Fruit fly (Drosophila melanogaster) whole organism, embryonic: ENCODE measurements around the gene Arc42.

Experiments used
- Atf-2 ChIP-seq: fragments of 200-800 bp; sonication (Bioruptor generic); optimal IDR thresholded peaks from 2 replicates; lab custom pipeline; 2016; ENCODE audit warnings: missing biosample characterization, missing genetic modification characterization
- BEAF-32 ChIP-seq: fragments of 200-800 bp; sonication (Bioruptor generic); optimal IDR thresholded peaks from 3 replicates; lab custom pipeline; 2017; ENCODE audit warnings: missing biosample characterization, missing genetic modification characterization, mild to moderate bottlenecking, moderate library complexity, missing genetic modification reagents
- Bdp1 ChIP-seq: fragments of 200-800 bp; sonication (Bioruptor generic); optimal IDR thresholded peaks from 3 replicates; lab custom pipeline; 2016; ENCODE audit warnings: missing biosample characterization, missing genetic modification characterization
- CG10979 ChIP-seq: fragments of 200-800 bp; sonication (Bioruptor generic); optimal IDR thresholded peaks from 2 replicates; lab custom pipeline; 2018; ENCODE audit warnings: missing biosample characterization, mild to moderate bottlenecking, missing genetic modification characterization, moderate library complexity
- CG14710 ChIP-seq: fragments of 200-800 bp; sonication (Bioruptor generic); optimal IDR thresholded peaks from 3 replicates; lab custom pipeline; 2019; ENCODE audit warnings: missing biosample characterization, mild to moderate bottlenecking, missing genetic modification characterization, moderate library complexity
- CG15269 ChIP-seq: fragments of 200-800 bp; sonication (Bioruptor generic); optimal IDR thresholded peaks from 2 replicates; lab custom pipeline; 2018; ENCODE audit warnings: missing biosample characterization, mild to moderate bottlenecking, missing genetic modification characterization, moderate library complexity
- CG15514 ChIP-seq: fragments of 200-800 bp; sonication (Bioruptor generic); optimal IDR thresholded peaks from 3 replicates; lab custom pipeline; 2017; ENCODE audit warnings: missing biosample characterization, missing genetic modification characterization, mild to moderate bottlenecking, moderate library complexity, missing genetic modification reagents
- CG1602 ChIP-seq: fragments of 200-800 bp; sonication (Bioruptor generic); optimal IDR thresholded peaks from 3 replicates; lab custom pipeline; 2016; ENCODE audit warnings: missing biosample characterization, missing genetic modification characterization
- CG1603 ChIP-seq: fragments of 200-800 bp; sonication (Bioruptor generic); optimal IDR thresholded peaks from 2 replicates; lab custom pipeline; 2019; ENCODE audit warnings: missing biosample characterization, mild to moderate bottlenecking, missing genetic modification characterization, moderate library complexity
- CG17361 ChIP-seq: fragments of 200-800 bp; sonication (Bioruptor generic); IDR thresholded peaks from 3 replicates; pipeline ENCODE4 v1.3.6; 2022; ENCODE audit warnings: missing biosample characterization, missing genetic modification characterization
- CG18476 ChIP-seq: fragments of 200-800 bp; sonication (Bioruptor generic); optimal IDR thresholded peaks from 2 replicates; lab custom pipeline; 2016; ENCODE audit warnings: missing biosample characterization, mild to moderate bottlenecking, missing genetic modification characterization
- CG2199 ChIP-seq: fragments of 200-800 bp; sonication (Bioruptor generic); IDR thresholded peaks from 3 replicates; pipeline ENCODE4 v1.3.6; 2022; ENCODE audit warnings: missing biosample characterization, missing genetic modification characterization
- CG3163 ChIP-seq: fragments of 200-800 bp; sonication (Bioruptor generic); optimal IDR thresholded peaks from 3 replicates; lab custom pipeline; 2016; ENCODE audit warnings: missing biosample characterization, missing genetic modification characterization
- CG33213 ChIP-seq: fragments of 200-800 bp; sonication (Bioruptor generic); optimal IDR thresholded peaks from 3 replicates; lab custom pipeline; 2016; ENCODE audit warnings: missing biosample characterization, missing genetic modification characterization
- CG3995 ChIP-seq: fragments of 200-800 bp; sonication (Bioruptor generic); optimal IDR thresholded peaks from 3 replicates; lab custom pipeline; 2016; ENCODE audit warnings: missing biosample characterization, missing genetic modification characterization
- CG4730 ChIP-seq: fragments of 200-800 bp; sonication (Bioruptor generic); IDR thresholded peaks from 2 replicates; pipeline ENCODE4 v1.3.6; 2022; ENCODE audit warnings: missing biosample characterization, missing genetic modification characterization
- CG6254 ChIP-seq: fragments of 200-800 bp; sonication (Bioruptor generic); optimal IDR thresholded peaks from 3 replicates; lab custom pipeline; 2017; ENCODE audit warnings: mild to moderate bottlenecking, missing biosample characterization, missing genetic modification reagents, missing genetic modification characterization
- CG6791 ChIP-seq: fragments of 200-800 bp; sonication (Bioruptor generic); IDR thresholded peaks from 3 replicates; pipeline ENCODE4 v1.3.6; 2022; ENCODE audit warnings: missing biosample characterization, missing genetic modification characterization; ENCODE audit not compliant: partially characterized antibody
- CG7357 ChIP-seq: fragments of 200-800 bp; sonication (Bioruptor generic); IDR thresholded peaks from 3 replicates; pipeline ENCODE4 v1.3.6; 2022; ENCODE audit warnings: missing biosample characterization, missing genetic modification characterization
- CG7786 ChIP-seq: fragments of 200-800 bp; sonication (Bioruptor generic); optimal IDR thresholded peaks from 2 replicates; lab custom pipeline; 2016; ENCODE audit warnings: missing biosample characterization, missing genetic modification characterization
- CG8089 ChIP-seq: fragments of 200-800 bp; sonication (Bioruptor generic); optimal IDR thresholded peaks from 3 replicates; lab custom pipeline; 2016; ENCODE audit warnings: missing biosample characterization, missing genetic modification characterization
- Dad ChIP-seq: fragments of 200-800 bp; sonication (Bioruptor generic); optimal IDR thresholded peaks from 3 replicates; lab custom pipeline; 2016; ENCODE audit warnings: missing biosample characterization, missing genetic modification characterization
- Drgx ChIP-seq: fragments of 200-800 bp; sonication (Bioruptor generic); IDR thresholded peaks from 2 replicates; pipeline ENCODE4 v1.3.6; 2022; ENCODE audit warnings: missing biosample characterization, missing genetic modification characterization
- Eip74EF ChIP-seq, 2 experiments: fragments of 200-800 bp in 1 of 2; fragments of >200 bp in 1 of 2; sonication (Bioruptor generic) in 1 of 2; optimal IDR thresholded peaks; 2 replicates each; lab custom pipeline; 2017 to 2019; ENCODE audit warnings: missing biosample characterization in 2 of 2, missing genetic modification characterization in 2 of 2, mild to moderate bottlenecking in 1 of 2, moderate library complexity in 1 of 2
- Fer2 ChIP-seq: fragments of 200-800 bp; sonication (Bioruptor generic); optimal IDR thresholded peaks from 2 replicates; lab custom pipeline; 2018; ENCODE audit warnings: missing biosample characterization, mild to moderate bottlenecking, missing genetic modification characterization, moderate library complexity
- Fer3 ChIP-seq: fragments of 200-800 bp; sonication (Bioruptor generic); optimal IDR thresholded peaks from 2 replicates; lab custom pipeline; 2018; ENCODE audit warnings: missing biosample characterization, mild to moderate bottlenecking, missing genetic modification characterization, moderate library complexity
- HLHmδ ChIP-seq: fragments of 200-800 bp; sonication (Bioruptor generic); optimal IDR thresholded peaks from 2 replicates; lab custom pipeline; 2018; ENCODE audit warnings: missing biosample characterization, mild to moderate bottlenecking, missing genetic modification characterization, moderate library complexity
- Hmr ChIP-seq: fragments of 200-800 bp; sonication (Bioruptor generic); optimal IDR thresholded peaks from 3 replicates; lab custom pipeline; 2017; ENCODE audit warnings: mild to moderate bottlenecking, missing biosample characterization, missing genetic modification reagents, missing genetic modification characterization
- Jarid2 ChIP-seq: fragments of 200-800 bp; sonication (Bioruptor generic); optimal IDR thresholded peaks from 3 replicates; lab custom pipeline; 2017; ENCODE audit warnings: mild to moderate bottlenecking, missing biosample characterization, missing genetic modification reagents, missing genetic modification characterization
- NFAT ChIP-seq: fragments of 200-800 bp; sonication (Bioruptor generic); IDR thresholded peaks from 2 replicates; pipeline ENCODE4 v1.3.6; 2022; ENCODE audit warnings: missing biosample characterization, missing genetic modification characterization
- Opbp ChIP-seq: fragments of 200-800 bp; sonication (Bioruptor generic); IDR thresholded peaks from 3 replicates; pipeline ENCODE4 v1.3.6; 2022; ENCODE audit warnings: missing biosample characterization, missing genetic modification characterization; ENCODE audit not compliant: partially characterized antibody
- Optix ChIP-seq: fragments of 200-800 bp; sonication (Bioruptor generic); IDR thresholded peaks from 3 replicates; pipeline ENCODE4 v1.3.6; 2022; ENCODE audit warnings: missing biosample characterization, missing genetic modification characterization
- Six4 ChIP-seq: fragments of 200-800 bp; sonication (Bioruptor generic); optimal IDR thresholded peaks from 2 replicates; lab custom pipeline; 2016; ENCODE audit warnings: missing biosample characterization, missing genetic modification characterization
- ac ChIP-seq: fragments of 200-800 bp; sonication (Bioruptor generic); optimal IDR thresholded peaks from 3 replicates; lab custom pipeline; 2017; ENCODE audit warnings: missing biosample characterization, mild to moderate bottlenecking, missing genetic modification characterization
- amos ChIP-seq: fragments of 200-800 bp; sonication (Bioruptor generic); IDR thresholded peaks from 2 replicates; pipeline ENCODE4 v1.3.6; 2022; ENCODE audit warnings: missing biosample characterization, missing genetic modification characterization; ENCODE audit not compliant: partially characterized antibody
- bsh ChIP-seq, 2 experiments: fragments of 200-800 bp; sonication (Bioruptor generic); optimal IDR thresholded peaks; 2 replicates each; lab custom pipeline; 2017 to 2018; ENCODE audit warnings: mild to moderate bottlenecking in 2 of 2, missing biosample characterization in 2 of 2, missing genetic modification characterization in 2 of 2, moderate library complexity in 1 of 2
- cad ChIP-seq: fragments of >200 bp; optimal IDR thresholded peaks from 2 replicates; lab custom pipeline; 2017; ENCODE audit warnings: missing biosample characterization, missing genetic modification characterization
- cas ChIP-seq: fragments of 200-800 bp; sonication (Bioruptor generic); IDR thresholded peaks from 2 replicates; pipeline ENCODE4 v1.3.6; 2022; ENCODE audit warnings: missing biosample characterization, missing genetic modification characterization
- ems ChIP-seq: fragments of 200-800 bp; sonication (Bioruptor generic); optimal IDR thresholded peaks from 3 replicates; lab custom pipeline; 2016; ENCODE audit warnings: missing biosample characterization, missing genetic modification characterization
- gcm2 ChIP-seq: fragments of 200-800 bp; sonication (Bioruptor generic); optimal IDR thresholded peaks from 2 replicates; lab custom pipeline; 2016; ENCODE audit warnings: missing biosample characterization, missing genetic modification characterization
- lmd ChIP-seq: fragments of 200-800 bp; sonication (Bioruptor generic); IDR thresholded peaks from 2 replicates; pipeline ENCODE4 v1.3.6; 2022; ENCODE audit warnings: missing biosample characterization, missing genetic modification characterization
- psq ChIP-seq: fragments of 200-800 bp; sonication (Bioruptor generic); optimal IDR thresholded peaks from 2 replicates; lab custom pipeline; 2017; ENCODE audit warnings: missing biosample characterization, missing genetic modification characterization
- pzg ChIP-seq: fragments of 200-800 bp; sonication (Bioruptor generic); optimal IDR thresholded peaks from 3 replicates; lab custom pipeline; 2018; ENCODE audit warnings: missing biosample characterization, mild to moderate bottlenecking, missing genetic modification characterization, moderate library complexity
- sisA ChIP-seq: fragments of 200-800 bp; sonication (Bioruptor generic); IDR thresholded peaks from 2 replicates; pipeline ENCODE4 v1.3.6; 2022; ENCODE audit warnings: missing biosample characterization, missing genetic modification characterization
- sug ChIP-seq: fragments of 200-800 bp; optimal IDR thresholded peaks from 2 replicates; lab custom pipeline; 2019; ENCODE audit warnings: missing biosample characterization, mild to moderate bottlenecking, missing genetic modification characterization, moderate library complexity
- tgo ChIP-seq: fragments of 200-800 bp; sonication (Bioruptor generic); IDR thresholded peaks from 3 replicates; pipeline ENCODE4 v1.3.6; 2022; ENCODE audit warnings: missing biosample characterization, missing genetic modification characterization
- tna ChIP-seq: fragments of 200-800 bp; sonication (Bioruptor generic); IDR thresholded peaks from 2 replicates; pipeline ENCODE4 v1.3.6; 2022; ENCODE audit warnings: missing biosample characterization, missing genetic modification characterization; ENCODE audit not compliant: partially characterized antibody
- unc-4 ChIP-seq: fragments of 200-800 bp; sonication (Bioruptor generic); IDR thresholded peaks from 2 replicates; pipeline ENCODE4 v1.3.6; 2022; ENCODE audit warnings: missing biosample characterization, missing genetic modification characterization; ENCODE audit not compliant: partially characterized antibody
- vfl ChIP-seq: fragments of 200-800 bp; sonication (Bioruptor generic); optimal IDR thresholded peaks from 2 replicates; lab custom pipeline; 2016; ENCODE audit warnings: missing biosample characterization, missing genetic modification characterization
- zfh2 ChIP-seq: fragments of 200-800 bp; sonication (Bioruptor generic); optimal IDR thresholded peaks from 2 replicates; lab custom pipeline; 2016; ENCODE audit warnings: missing biosample characterization, missing genetic modification characterization

The Arc42 gene

DNA sequence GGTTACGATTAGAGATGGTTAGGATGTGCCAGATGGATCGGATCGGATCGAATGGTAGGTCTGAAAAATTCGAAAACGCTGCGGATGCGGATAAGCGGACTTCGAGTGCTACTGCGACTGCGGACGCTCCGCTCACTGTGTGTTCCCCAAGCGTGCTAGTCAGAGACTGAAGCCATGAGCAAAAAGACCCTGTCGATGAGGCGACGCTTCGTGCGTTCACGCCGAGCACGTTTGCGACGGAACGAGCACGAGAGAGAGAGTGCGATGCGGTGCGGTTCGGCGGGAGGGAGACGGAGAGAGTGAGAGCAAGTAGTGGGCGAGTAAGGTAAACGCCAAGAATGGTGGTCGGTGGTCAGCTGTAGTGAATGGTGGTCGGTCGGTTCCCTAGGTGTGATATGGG is 40.9 kb upstream of the Arc42 start, which contains the start of gene bnl (continued):
- no peak for TF ChIP-seq CG3995 (GFP tag; lab: Kevin White, UChicago)
- TF ChIP-seq Opbp (GFP tag; lab: Robert Waterston, UW), result peak; percentile 75; the same call in 2 of the 3 replicates
- peak; percentile 38 for TF ChIP-seq CG1603 (tag; lab: Kevin White, UChicago)
- TF ChIP-seq bsh (GFP tag; optimal IDR thresholded peaks at IDR 0.05; lab: Kevin White, UChicago), result peak; percentile 11 to 29
- peak; percentile 48 for TF ChIP-seq CG15269
- TF ChIP-seq unc-4 (GFP tag; lab: Robert Waterston, UW), result no peak
- TF ChIP-seq sug (tag; lab: Kevin White, UChicago), result peak; percentile 62
- peak; percentile 16 for TF ChIP-seq CG6254 (GFP tag; lab: Kevin White, UChicago)
- 0 out of 3 replicates have a peak, but pooled peaks have one; percentile 20 for TF ChIP-seq CG7357
- TF ChIP-seq Eip74EF (GFP tag; optimal IDR thresholded peaks at IDR 0.05; lab: Kevin White, UChicago), result peak in 1 of 2 experiments; percentile 62
- TF ChIP-seq CG17361 (GFP tag; lab: Robert Waterston, UW), result 0 out of 3 replicates have a peak, but pooled peaks have one; percentile 21
- TF ChIP-seq CG10979 (tag; lab: Kevin White, UChicago), result peak; percentile 35
- TF ChIP-seq CG18476 (GFP tag; lab: Kevin White, UChicago), result no peak
- TF ChIP-seq lmd, result 0 out of 2 replicates have a peak, but pooled peaks have one; percentile 16
- no peak for TF ChIP-seq CG1602 (GFP tag; lab: Kevin White, UChicago)
- no peak for TF ChIP-seq sisA (GFP tag; lab: Robert Waterston, UW)
- TF ChIP-seq CG7786 (GFP tag; lab: Kevin White, UChicago), result no peak
- TF ChIP-seq CG14710, result peak; percentile 3
- TF ChIP-seq CG6791, result peak; percentile 73
- TF ChIP-seq ems (GFP tag; lab: Kevin White, UChicago), result peak; percentile 55
- TF ChIP-seq CG33213, result peak; percentile 18
- TF ChIP-seq tna (GFP tag; lab: Robert Waterston, UW), result peak; percentile 60; the same call in 1 of the 2 replicates
- TF ChIP-seq psq, result no peak
- TF ChIP-seq gcm2 (GFP tag; lab: Kevin White, UChicago), result no peak
- peak; percentile 70 for TF ChIP-seq Drgx (GFP tag; lab: Robert Waterston, UW)
- peak; percentile 53 for TF ChIP-seq Bdp1 (GFP tag; lab: Kevin White, UChicago)
- peak; percentile 35 for TF ChIP-seq CG15514 (GFP tag; lab: Kevin White, UChicago)
- peak; percentile 47 for TF ChIP-seq CG8089 (GFP tag; lab: Kevin White, UChicago)
- no peak for TF ChIP-seq CG4730 (GFP tag; lab: Robert Waterston, UW)
- no peak for TF ChIP-seq cad (GFP tag; lab: Kevin White, UChicago)
- TF ChIP-seq NFAT, result no peak; the same call in 1 of the 2 replicates
- no peak for TF ChIP-seq Fer2
- TF ChIP-seq zfh2 (GFP tag; lab: Kevin White, UChicago), result no peak
- peak; percentile 74 for TF ChIP-seq Dad (GFP tag; lab: Kevin White, UChicago)
- peak; percentile 65 for TF ChIP-seq CG3163 (GFP tag; lab: Kevin White, UChicago)
- TF ChIP-seq cas (GFP tag; lab: Robert Waterston, UW), result no peak
- TF ChIP-seq Hmr (GFP tag; lab: Kevin White, UChicago), result peak; percentile 54
- TF ChIP-seq vfl (GFP tag; lab: Kevin White, UChicago), result peak; percentile 32
- TF ChIP-seq HLHmδ (GFP tag; lab: Kevin White, UChicago), result peak; percentile 84
- no peak for TF ChIP-seq Fer3
- TF ChIP-seq ac, result peak; percentile 44
- 0 out of 3 replicates have a peak, but pooled peaks have one; percentile 17 for TF ChIP-seq tgo (GFP tag; lab: Robert Waterston, UW)
- no peak for TF ChIP-seq Optix (GFP tag; lab: Robert Waterston, UW)
- peak; percentile 93; the same call in 2 of the 3 replicates for TF ChIP-seq CG2199 (GFP tag; lab: Robert Waterston, UW)
- peak; percentile 31 for TF ChIP-seq Atf-2 (GFP tag; lab: Kevin White, UChicago)
- TF ChIP-seq Six4 (GFP tag; lab: Kevin White, UChicago), result no peak
- peak; percentile 2 for TF ChIP-seq pzg (GFP tag; lab: Kevin White, UChicago)
- TF ChIP-seq amos (GFP tag; lab: Robert Waterston, UW), result peak; percentile 62
- peak; percentile 99 for TF ChIP-seq Jarid2 (GFP tag; lab: Kevin White, UChicago)
- peak; percentile 30 for TF ChIP-seq BEAF-32 (GFP tag; lab: Kevin White, UChicago)
